Fruit fly (Drosophila melanogaster) whole organism, embryonic: Measurements from ENCODE around the gene CG11710.

Source experiments
- Bgb ChIP-seq: fragments of 200-800 bp; sonication (Bioruptor generic); IDR thresholded peaks from 2 replicates; pipeline ENCODE4 v1.3.6; 2022; ENCODE audit warnings: missing biosample characterization, missing genetic modification characterization; ENCODE audit not compliant: partially characterized antibody
- BtbVII ChIP-seq: fragments of 200-800 bp; sonication (Bioruptor generic); optimal IDR thresholded peaks from 3 replicates; lab custom pipeline; 2017; ENCODE audit warnings: missing biosample characterization, mild to moderate bottlenecking, missing genetic modification characterization
- CG10979 ChIP-seq: fragments of 200-800 bp; sonication (Bioruptor generic); optimal IDR thresholded peaks from 2 replicates; lab custom pipeline; 2018; ENCODE audit warnings: missing biosample characterization, mild to moderate bottlenecking, missing genetic modification characterization, moderate library complexity
- CG12104 ChIP-seq: fragments of 200-800 bp; sonication (Bioruptor generic); optimal IDR thresholded peaks from 3 replicates; lab custom pipeline; 2016; ENCODE audit warnings: missing biosample characterization, missing genetic modification characterization
- CG12659 ChIP-seq: fragments of 200-800 bp; sonication (Bioruptor generic); optimal IDR thresholded peaks from 3 replicates; lab custom pipeline; 2017; ENCODE audit warnings: mild to moderate bottlenecking, missing biosample characterization, missing genetic modification reagents, missing genetic modification characterization
- CG13287 ChIP-seq: fragments of 200-800 bp; sonication (Bioruptor generic); IDR thresholded peaks from 2 replicates; pipeline ENCODE4 v1.3.6; 2022; ENCODE audit warnings: missing biosample characterization, missing genetic modification characterization; ENCODE audit not compliant: partially characterized antibody
- CG17186 ChIP-seq: fragments of 200-800 bp; sonication (Bioruptor generic); optimal IDR thresholded peaks from 3 replicates; lab custom pipeline; 2017; ENCODE audit warnings: missing biosample characterization, missing genetic modification reagents, missing genetic modification characterization
- CG17328 ChIP-seq: fragments of 200-800 bp; sonication (Bioruptor generic); IDR thresholded peaks from 2 replicates; pipeline ENCODE4 v1.3.6; 2022; ENCODE audit warnings: missing biosample characterization, missing genetic modification characterization
- CG17385 ChIP-seq: fragments of 200-800 bp; sonication (Bioruptor generic); optimal IDR thresholded peaks from 3 replicates; lab custom pipeline; 2018; ENCODE audit warnings: missing biosample characterization, mild to moderate bottlenecking, missing genetic modification characterization
- CG18262 ChIP-seq: fragments of 200-800 bp; optimal IDR thresholded peaks from 3 replicates; lab custom pipeline; 2019; ENCODE audit warnings: missing biosample characterization, mild to moderate bottlenecking, missing genetic modification characterization, moderate library complexity
- CG18619 ChIP-seq: fragments of 200-800 bp; sonication (Bioruptor generic); optimal IDR thresholded peaks from 3 replicates; lab custom pipeline; 2017; ENCODE audit warnings: missing biosample characterization, mild to moderate bottlenecking, missing genetic modification characterization
- CG2120 ChIP-seq: fragments of 200-800 bp; sonication (Bioruptor generic); optimal IDR thresholded peaks from 3 replicates; lab custom pipeline; 2016; ENCODE audit warnings: missing biosample characterization, missing genetic modification characterization
- CG3065 ChIP-seq: fragments of 200-800 bp; sonication (Bioruptor generic); optimal IDR thresholded peaks from 2 replicates; lab custom pipeline; 2016; ENCODE audit warnings: missing biosample characterization, missing genetic modification characterization
- CG31388 ChIP-seq: fragments of 200-800 bp; sonication (Bioruptor generic); optimal IDR thresholded peaks from 2 replicates; lab custom pipeline; 2016; ENCODE audit warnings: missing biosample characterization, missing genetic modification characterization
- CG32532 ChIP-seq: fragments of 200-800 bp; sonication (Bioruptor generic); IDR thresholded peaks from 2 replicates; pipeline ENCODE4 v1.3.6; 2022; ENCODE audit warnings: missing biosample characterization, missing genetic modification characterization
- CG34224 ChIP-seq: fragments of 200-800 bp; sonication (Bioruptor generic); IDR thresholded peaks from 3 replicates; pipeline ENCODE4 v1.3.6; 2022; ENCODE audit warnings: missing biosample characterization, missing genetic modification characterization; ENCODE audit not compliant: partially characterized antibody
- CG4730 ChIP-seq: fragments of 200-800 bp; sonication (Bioruptor generic); IDR thresholded peaks from 2 replicates; pipeline ENCODE4 v1.3.6; 2022; ENCODE audit warnings: missing biosample characterization, missing genetic modification characterization
- CG6175 ChIP-seq: fragments of 200-800 bp; sonication (Bioruptor generic); IDR thresholded peaks from 3 replicates; pipeline ENCODE4 v1.3.6; 2022; ENCODE audit warnings: missing biosample characterization, missing genetic modification characterization
- CG6689 ChIP-seq: fragments of 200-800 bp; sonication (Bioruptor generic); IDR thresholded peaks from 2 replicates; pipeline ENCODE4 v1.3.6; 2022; ENCODE audit warnings: missing biosample characterization, missing genetic modification characterization
- CG7839 ChIP-seq: fragments of 200-800 bp; sonication (Bioruptor generic); optimal IDR thresholded peaks from 3 replicates; lab custom pipeline; 2018; ENCODE audit warnings: missing biosample characterization, mild to moderate bottlenecking, missing genetic modification characterization, moderate library complexity
- CG8290 ChIP-seq, 3 experiments: fragments of 200-800 bp; sonication (Bioruptor generic); optimal IDR thresholded peaks; 2 replicates each; lab custom pipeline; 2016 to 2019; ENCODE audit warnings: missing biosample characterization in 3 of 3, missing genetic modification characterization in 3 of 3, mild to moderate bottlenecking in 2 of 3, moderate library complexity in 1 of 3
- CG9437 ChIP-seq: fragments of 200-800 bp; sonication (Bioruptor generic); optimal IDR thresholded peaks from 2 replicates; lab custom pipeline; 2018; ENCODE audit warnings: missing biosample characterization, mild to moderate bottlenecking, missing genetic modification characterization
- CoRest ChIP-seq: fragments of 200-800 bp; sonication (Bioruptor generic); optimal IDR thresholded peaks from 3 replicates; lab custom pipeline; 2018; ENCODE audit warnings: missing biosample characterization, mild to moderate bottlenecking, missing genetic modification characterization, moderate library complexity
- Dad ChIP-seq: fragments of 200-800 bp; sonication (Bioruptor generic); optimal IDR thresholded peaks from 3 replicates; lab custom pipeline; 2016; ENCODE audit warnings: missing biosample characterization, missing genetic modification characterization
- Fer3 ChIP-seq: fragments of 200-800 bp; sonication (Bioruptor generic); optimal IDR thresholded peaks from 2 replicates; lab custom pipeline; 2018; ENCODE audit warnings: missing biosample characterization, mild to moderate bottlenecking, missing genetic modification characterization, moderate library complexity
- HLH3B ChIP-seq: fragments of 200-800 bp; sonication (Bioruptor generic); IDR thresholded peaks from 2 replicates; pipeline ENCODE4 v1.3.6; 2022; ENCODE audit warnings: missing biosample characterization, missing genetic modification characterization
- HLH54F ChIP-seq: fragments of 200-800 bp; sonication (Bioruptor generic); optimal IDR thresholded peaks from 3 replicates; lab custom pipeline; 2016; ENCODE audit warnings: missing biosample characterization, missing genetic modification characterization
- Hr51 ChIP-seq, 2 experiments: fragments of 200-800 bp; sonication (Bioruptor generic); optimal IDR thresholded peaks; 2 replicates in 1 of 2; 3 replicates in 1 of 2; lab custom pipeline; 2016 to 2018; ENCODE audit warnings: missing biosample characterization in 2 of 2, missing genetic modification characterization in 2 of 2, mild to moderate bottlenecking in 1 of 2, moderate library complexity in 1 of 2
- Meics ChIP-seq: fragments of 200-800 bp; sonication (Bioruptor generic); optimal IDR thresholded peaks from 2 replicates; lab custom pipeline; 2017; ENCODE audit warnings: missing biosample characterization, mild to moderate bottlenecking, missing genetic modification characterization
- Poxn ChIP-seq: fragments of 200-800 bp; sonication (Bioruptor generic); IDR thresholded peaks from 2 replicates; pipeline ENCODE4 v1.3.6; 2022; ENCODE audit warnings: missing biosample characterization, missing genetic modification characterization
- Rfx ChIP-seq: fragments of 200-800 bp; sonication (Bioruptor generic); IDR thresholded peaks from 2 replicates; pipeline ENCODE4 v1.3.6; 2022; ENCODE audit warnings: missing biosample characterization, missing genetic modification characterization
- Spps ChIP-seq: fragments of 200-800 bp; sonication (Bioruptor generic); optimal IDR thresholded peaks from 2 replicates; lab custom pipeline; 2018; ENCODE audit warnings: missing biosample characterization, mild to moderate bottlenecking, missing genetic modification characterization
- aop ChIP-seq: fragments of 200-800 bp; sonication (Bioruptor generic); IDR thresholded peaks from 2 replicates; pipeline ENCODE4 v1.3.6; 2022; ENCODE audit warnings: missing biosample characterization, missing genetic modification characterization
- bab2 ChIP-seq: fragments of 200-800 bp; sonication (Bioruptor generic); optimal IDR thresholded peaks from 2 replicates; lab custom pipeline; 2016; ENCODE audit warnings: missing biosample characterization, missing genetic modification characterization
- ci ChIP-seq: fragments of 200-800 bp; sonication (Bioruptor generic); IDR thresholded peaks from 3 replicates; pipeline ENCODE4 v1.3.6; 2022; ENCODE audit warnings: missing biosample characterization, missing genetic modification characterization
- dpn ChIP-seq, 2 experiments: fragments of 200-800 bp; sonication (Bioruptor generic); optimal IDR thresholded peaks; 3 replicates each; lab custom pipeline; 2016; ENCODE audit warnings: missing biosample characterization in 2 of 2, missing genetic modification characterization in 2 of 2
- fd3F ChIP-seq: fragments of 200-800 bp; sonication (Bioruptor generic); optimal IDR thresholded peaks from 2 replicates; lab custom pipeline; 2018; ENCODE audit warnings: missing biosample characterization, mild to moderate bottlenecking, missing genetic modification characterization, moderate library complexity
- kni ChIP-seq: fragments of 200-800 bp; sonication (Bioruptor generic); optimal IDR thresholded peaks from 3 replicates; lab custom pipeline; 2017; ENCODE audit warnings: mild to moderate bottlenecking, missing biosample characterization, missing genetic modification reagents, missing genetic modification characterization
- maf-S ChIP-seq: fragments of 200-800 bp; sonication (Bioruptor generic); optimal IDR thresholded peaks from 2 replicates; lab custom pipeline; 2016; ENCODE audit warnings: missing biosample characterization, missing genetic modification characterization
- onecut ChIP-seq: fragments of 200-800 bp; sonication (Bioruptor generic); IDR thresholded peaks from 2 replicates; pipeline ENCODE4 v1.3.6; 2022; ENCODE audit warnings: missing biosample characterization, missing genetic modification characterization
- pros ChIP-seq: fragments of 200-800 bp; sonication (Bioruptor generic); optimal IDR thresholded peaks from 3 replicates; lab custom pipeline; 2019; ENCODE audit warnings: missing biosample characterization, mild to moderate bottlenecking, missing genetic modification characterization, moderate library complexity
- repo ChIP-seq: fragments of 200-800 bp; sonication (Bioruptor generic); optimal IDR thresholded peaks from 2 replicates; lab custom pipeline; 2016; ENCODE audit warnings: missing biosample characterization, missing genetic modification characterization
- scrt ChIP-seq: fragments of 200-800 bp; sonication (Bioruptor generic); optimal IDR thresholded peaks from 2 replicates; lab custom pipeline; 2018; ENCODE audit warnings: missing biosample characterization, mild to moderate bottlenecking, missing genetic modification characterization, moderate library complexity
- sd ChIP-seq: fragments of 200-800 bp; sonication (Bioruptor generic); optimal IDR thresholded peaks from 3 replicates; lab custom pipeline; 2018; ENCODE audit warnings: missing biosample characterization, mild to moderate bottlenecking, missing genetic modification characterization, moderate library complexity
- sima ChIP-seq: fragments of 200-800 bp; sonication (Bioruptor generic); optimal IDR thresholded peaks from 2 replicates; lab custom pipeline; 2016; ENCODE audit warnings: missing biosample characterization, missing genetic modification characterization
- slbo ChIP-seq: fragments of 200-800 bp; sonication (Bioruptor generic); IDR thresholded peaks from 2 replicates; pipeline ENCODE4 v1.3.6; 2022; ENCODE audit warnings: missing biosample characterization, missing genetic modification characterization
- so ChIP-seq: fragments of 200-800 bp; sonication (Bioruptor generic); IDR thresholded peaks from 3 replicates; pipeline ENCODE4 v1.3.6; 2022; ENCODE audit warnings: missing biosample characterization, missing genetic modification characterization

The CG11710 gene

DNA sequence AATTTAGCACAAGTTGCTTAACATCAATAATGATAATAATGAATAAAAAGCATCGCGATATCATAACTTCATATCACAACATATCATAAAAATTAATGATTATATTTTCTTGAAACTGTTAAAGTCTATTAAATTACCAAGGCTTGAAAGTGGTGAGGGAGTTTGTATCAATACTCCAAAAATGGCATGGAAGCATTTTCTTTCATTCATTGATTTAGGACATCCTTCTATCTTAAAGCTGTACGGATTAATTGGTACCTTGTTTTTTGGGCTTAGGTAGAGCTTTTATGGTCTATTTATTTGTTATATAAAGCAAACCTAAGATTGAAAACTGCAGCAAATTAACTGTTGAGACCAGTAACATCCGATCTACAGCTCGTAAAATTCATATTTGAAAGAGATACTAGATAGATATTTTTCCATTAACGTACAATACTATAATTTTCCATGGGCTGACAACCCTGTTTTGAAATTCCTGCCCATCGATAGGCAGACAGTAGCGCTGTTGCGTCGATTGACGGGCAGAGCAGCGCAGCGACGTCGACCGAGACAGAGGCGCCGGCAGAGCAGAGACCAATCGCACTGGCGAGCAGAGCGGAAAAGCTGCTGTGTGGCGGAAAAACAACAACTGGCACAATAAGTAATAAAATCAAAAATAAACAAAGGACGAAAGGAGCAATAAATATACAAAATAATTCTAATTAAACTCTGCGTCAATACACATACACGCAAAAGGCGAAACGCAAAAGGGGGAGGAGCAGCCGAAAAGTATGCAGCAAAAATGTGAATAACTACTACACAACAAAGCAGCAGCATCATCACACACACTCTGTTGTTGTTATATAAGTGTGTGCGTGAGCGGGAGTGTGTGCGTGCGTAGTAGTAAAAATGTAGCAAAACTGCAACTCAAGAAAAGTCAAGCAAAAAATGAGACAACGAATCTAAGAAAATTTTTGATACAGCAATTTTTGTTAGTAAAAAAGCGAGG, 4.2 kb upstream of the CG11710 start, which contains the start of gene CG1695 (continued):
- TF ChIP-seq CG9437 (GFP tag; lab: Kevin White, UChicago) (peak; percentile 51), CoRest (tag; lab: Kevin White, UChicago) (peak; percentile 36), Fer3 (tag; lab: Kevin White, UChicago) (no peak), pros (GFP tag; lab: Kevin White, UChicago) (no peak), onecut (GFP tag; lab: Robert Waterston, UW) (no peak), CG17186 (GFP tag; lab: Kevin White, UChicago) (no peak), CG32532 (GFP tag; lab: Robert Waterston, UW) (peak; percentile 31; the same call in 1 of the 2 replicates), CG12104 (GFP tag; lab: Kevin White, UChicago) (peak; percentile 8), CG17385 (GFP tag; lab: Kevin White, UChicago) (peak; percentile 8), CG2120 (GFP tag; lab: Kevin White, UChicago) (peak; percentile 45), CG31388 (GFP tag; lab: Kevin White, UChicago) (no peak), CG6689 (no peak), Poxn (GFP tag; lab: Robert Waterston, UW) (no peak), bab2 (GFP tag; lab: Kevin White, UChicago) (peak; percentile 24), Hr51 (GFP tag; optimal IDR thresholded peaks at IDR 0.05; lab: Kevin White, UChicago) (peak in 1 of 2 experiments; percentile 39), sima (GFP tag; lab: Kevin White, UChicago) (no peak), CG4730 (GFP tag; lab: Robert Waterston, UW) (no peak), Meics (GFP tag; lab: Kevin White, UChicago) (peak; percentile 35), CG3065 (GFP tag; lab: Kevin White, UChicago) (no peak), CG34224 (GFP tag; lab: Robert Waterston, UW) (no peak), Bgb (no peak), CG18619 (GFP tag; lab: Kevin White, UChicago) (peak; percentile 19), dpn (GFP tag; optimal IDR thresholded peaks at IDR 0.05; lab: Kevin White, UChicago) (peak in 1 of 2 experiments; percentile 0), slbo (peak; percentile 50; the same call in 1 of the 2 replicates), HLH3B (GFP tag; lab: Robert Waterston, UW) (0 out of 2 replicates have a peak, but pooled peaks have one; percentile 23), aop (GFP tag; lab: Robert Waterston, UW) (no peak), CG7839 (peak; percentile 32), so (GFP tag; lab: Robert Waterston, UW) (0 out of 3 replicates have a peak, but pooled peaks have one; percentile 9), CG12659 (GFP tag; lab: Kevin White, UChicago) (peak; percentile 34), kni (GFP tag; lab: Kevin White, UChicago) (no peak), Dad (GFP tag; lab: Kevin White, UChicago) (no peak), CG10979 (peak; percentile 2), Spps (tag; lab: Kevin White, UChicago) (no peak), CG6175 (GFP tag; lab: Robert Waterston, UW) (no peak), CG18262 (peak; percentile 17), repo (GFP tag; lab: Kevin White, UChicago) (no peak), CG13287 (GFP tag; lab: Robert Waterston, UW) (peak; percentile 57), scrt (GFP tag; lab: Kevin White, UChicago) (peak; percentile 17), sd (tag; lab: Kevin White, UChicago) (peak; percentile 84), CG17328 (no peak), fd3F (GFP tag; lab: Kevin White, UChicago) (peak; percentile 13), Rfx (peak; percentile 31; the same call in 1 of the 2 replicates), HLH54F (GFP tag; lab: Kevin White, UChicago) (peak; percentile 1), maf-S (GFP tag; lab: Kevin White, UChicago) (no peak), CG8290 (GFP tag; optimal IDR thresholded peaks at IDR 0.05; lab: Kevin White, UChicago) (no peak), CG8290 (tag; optimal IDR thresholded peaks at IDR 0.05; lab: Kevin White, UChicago) (peak in 1 of 2 experiments; percentile 51), BtbVII (GFP tag; lab: Kevin White, UChicago) (no peak), ci (peak; percentile 48; the same call in 1 of the 3 replicates)
